Worm (Caenorhabditis elegans) whole organism, mixed stage, embryonic: Measurements from ENCODE around the gene ssq-1.

Source experiments
- nhr-76 ChIP-seq: sonication (generic microtip); optimal IDR thresholded peaks from 2 replicates; lab custom pipeline; 2017; ENCODE audit warnings: missing biosample characterization, missing genetic modification characterization
- pha-4 ChIP-seq: fragments of 150-350 bp; optimal IDR thresholded peaks from 2 replicates; lab custom pipeline; 2018; ENCODE audit warnings: missing biosample characterization, missing genetic modification reagents, missing genetic modification characterization

ce11 chrIV:9824480-9824879 is 27.9 kb upstream of the ssq-1 start, which contains the start of gene catp-6:
- TF ChIP-seq nhr-76 (no peak), pha-4 (tag; lab: Kevin White, UChicago) (no peak)
